Worm (Caenorhabditis elegans) whole organism, mixed stage, embryonic: ENCODE data around the gene elo-4.

Experiments
- ceh-43 ChIP-seq: fragments of 200-800 bp; sonication (Bioruptor generic); optimal IDR thresholded peaks from 2 replicates; lab custom pipeline; 2018; ENCODE audit warnings: mild to moderate bottlenecking, missing genetic modification characterization, moderate library complexity, missing compliant biosample characterization
- ces-1 ChIP-seq: fragments of 150-350 bp; optimal IDR thresholded peaks from 2 replicates; lab custom pipeline; 2014; ENCODE audit warnings: missing biosample characterization, missing genetic modification reagents, missing genetic modification characterization
- elt-3 ChIP-seq: fragments of 150-350 bp; optimal IDR thresholded peaks from 2 replicates; lab custom pipeline; 2014; ENCODE audit warnings: missing biosample characterization, missing genetic modification characterization
- nhr-76 ChIP-seq: sonication (generic microtip); optimal IDR thresholded peaks from 2 replicates; lab custom pipeline; 2017; ENCODE audit warnings: missing biosample characterization, missing genetic modification characterization
- snpc-4 ChIP-seq: fragments of 150-350 bp; optimal IDR thresholded peaks from 2 replicates; lab custom pipeline; 2014; ENCODE audit warnings: missing biosample characterization, missing genetic modification characterization
- unc-62 ChIP-seq: fragments of 150-350 bp; optimal IDR thresholded peaks from 2 replicates; lab custom pipeline; 2014; ENCODE audit warnings: missing biosample characterization, missing genetic modification reagents, missing genetic modification characterization
- ztf-11 ChIP-seq: fragments of 150-350 bp; optimal IDR thresholded peaks from 2 replicates; lab custom pipeline; 2014; ENCODE audit warnings: missing biosample characterization, missing genetic modification characterization

DNA sequence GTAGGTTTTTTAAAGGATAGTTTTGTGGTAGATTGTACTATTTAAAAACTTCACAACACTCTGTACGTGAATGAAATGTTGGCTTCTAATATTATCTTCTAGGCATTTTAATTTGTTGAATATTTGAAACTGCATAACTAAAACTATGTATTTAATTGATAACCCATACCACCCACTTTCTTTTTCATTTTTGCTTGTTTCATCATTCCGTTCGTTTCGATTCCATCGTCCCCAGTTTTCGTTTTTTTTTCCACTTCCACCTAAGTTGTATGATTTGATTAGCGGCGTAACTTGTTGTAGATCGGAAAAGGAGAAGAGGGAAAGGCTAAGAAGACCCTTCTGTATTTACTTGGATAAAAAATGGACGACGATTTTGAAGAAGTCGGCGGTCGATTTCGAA is 34.2 kb downstream of the elo-4 start, which contains the start of gene K01B6.3:
- no peak for TF ChIP-seq ces-1 (GFP tag; lab: Kevin White, UChicago)
- TF ChIP-seq snpc-4 (tag; lab: Kevin White, UChicago), result no peak
- TF ChIP-seq ceh-43 (GFP tag; lab: Kevin White, UChicago), result no peak
- TF ChIP-seq ztf-11 (tag; lab: Kevin White, UChicago), result no peak
- TF ChIP-seq unc-62, result no peak
- no peak for TF ChIP-seq nhr-76
- TF ChIP-seq elt-3 (tag; lab: Kevin White, UChicago), result no peak
